Fruit fly (Drosophila melanogaster) whole organism, wandering third instar larva: Measurements from ENCODE around the gene ATPsyngamma.

ENCODE experiments used
- Mio ChIP-seq: sonication (Bioruptor generic); optimal IDR thresholded peaks from 2 replicates; lab custom pipeline; 2016; ENCODE audit warnings: missing biosample characterization, missing genetic modification characterization
- Myc ChIP-seq: fragments of >200 bp; optimal IDR thresholded peaks from 2 replicates; lab custom pipeline; 2017
- OdsH ChIP-seq: fragments of 200-800 bp; sonication (Bioruptor generic); optimal IDR thresholded peaks from 2 replicates; lab custom pipeline; 2016; ENCODE audit warnings: missing biosample characterization, mild to moderate bottlenecking, missing genetic modification characterization
- dl ChIP-seq, 2 experiments: fragments of 175-275, 200-275 bp in 1 of 2; fragments of 200-275 bp in 1 of 2; sonication (Bioruptor generic); optimal IDR thresholded peaks; lab custom pipeline; 2018; ENCODE audit warnings: mild to moderate bottlenecking in 2 of 2, missing biosample characterization in 2 of 2, missing genetic modification characterization in 2 of 2, moderate library complexity in 2 of 2; ENCODE audit not compliant: partially characterized antibody in 2 of 2, insufficient read depth in 1 of 2
- dmrt93B ChIP-seq: fragments of 200-800 bp; sonication (Bioruptor generic); optimal IDR thresholded peaks from 2 replicates; lab custom pipeline; 2018; ENCODE audit warnings: missing biosample characterization, mild to moderate bottlenecking, missing genetic modification characterization
- psq ChIP-seq: fragments of 200-800 bp; sonication (Bioruptor generic); optimal IDR thresholded peaks from 3 replicates; lab custom pipeline; 2017; ENCODE audit warnings: missing biosample characterization, mild to moderate bottlenecking, missing genetic modification characterization, moderate library complexity
- rgr ChIP-seq: fragments of 200-800 bp; sonication (Bioruptor generic); optimal IDR thresholded peaks from 3 replicates; lab custom pipeline; 2016; ENCODE audit warnings: missing biosample characterization, mild to moderate bottlenecking, missing genetic modification characterization

DNA sequence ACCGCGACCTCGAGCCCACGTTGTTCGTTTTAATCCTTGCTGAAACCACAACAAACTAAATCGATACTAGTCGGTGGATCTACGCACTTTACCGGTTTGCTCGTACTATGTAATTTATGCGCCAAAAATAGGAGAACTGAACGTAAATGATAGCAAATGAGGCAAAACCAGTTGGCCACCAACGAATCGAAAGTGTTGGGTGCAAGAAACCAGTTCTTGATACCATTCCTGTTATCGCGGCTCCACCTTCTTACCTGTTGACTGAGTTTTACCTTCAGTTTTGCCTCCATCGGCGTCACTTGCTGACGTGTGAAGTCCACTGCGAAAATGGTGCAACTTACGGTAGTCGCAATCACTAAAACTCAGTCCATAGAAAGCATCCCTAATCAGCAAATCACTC lies 8.9 kb downstream of the ATPsyngamma start:
- TF ChIP-seq dl (GFP tag; optimal IDR thresholded peaks at IDR 0.05; lab: Kevin White, UChicago; ENCODE audit: insufficient read depth in 1 of 2, partially characterized antibody in 2 of 2) (no peak), Myc (lab: Kevin White, UChicago) (no peak), Mio (GFP tag; lab: Kevin White, UChicago) (no peak), psq (no peak), rgr (GFP tag; lab: Kevin White, UChicago) (no peak), dmrt93B (GFP tag; lab: Kevin White, UChicago) (no peak), OdsH (no peak)
